Worm (Caenorhabditis elegans) whole organism, late embryonic: ENCODE results near the gene col-155.

ENCODE experiments used
- nfya-1 ChIP-seq: sonication (generic microtip); optimal IDR thresholded peaks from 2 replicates; lab custom pipeline; 2017; ENCODE audit warnings: missing genetic modification characterization, mild to moderate bottlenecking, missing compliant biosample characterization, antibody characterized with exemption, moderate library complexity
- pag-3 ChIP-seq: sonication (generic microtip); optimal IDR thresholded peaks from 2 replicates; lab custom pipeline; 2016; ENCODE audit warnings: missing compliant biosample characterization, missing genetic modification characterization, borderline replicate concordance

DNA sequence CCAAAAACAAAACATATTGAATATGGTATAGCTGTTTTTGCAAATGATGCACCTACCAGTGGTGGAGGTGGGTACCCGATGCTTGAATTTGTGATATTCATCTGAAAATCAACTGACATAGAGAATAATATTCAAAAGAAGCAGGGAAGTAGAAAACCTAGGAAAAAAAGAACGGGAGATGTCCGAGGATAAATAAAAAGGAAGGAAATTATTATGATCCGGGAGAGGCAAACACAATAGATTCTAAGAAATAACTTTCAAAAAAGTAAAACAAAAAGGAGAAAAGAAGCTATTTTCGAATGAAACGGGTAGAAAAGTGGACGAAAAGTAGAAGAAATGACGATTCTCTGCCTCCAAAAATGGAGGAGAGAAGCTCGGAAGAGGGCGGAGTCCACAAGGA, 36.8 kb downstream of the col-155 start, which contains the start of gene npr-25:
- TF ChIP-seq pag-3 (tag; lab: Kevin White, UChicago) (no peak), nfya-1 (tag; lab: Kevin White, UChicago) (no peak)
